Fruit fly (Drosophila melanogaster): Measurements from ENCODE around the gene Wwox.

DNA sequence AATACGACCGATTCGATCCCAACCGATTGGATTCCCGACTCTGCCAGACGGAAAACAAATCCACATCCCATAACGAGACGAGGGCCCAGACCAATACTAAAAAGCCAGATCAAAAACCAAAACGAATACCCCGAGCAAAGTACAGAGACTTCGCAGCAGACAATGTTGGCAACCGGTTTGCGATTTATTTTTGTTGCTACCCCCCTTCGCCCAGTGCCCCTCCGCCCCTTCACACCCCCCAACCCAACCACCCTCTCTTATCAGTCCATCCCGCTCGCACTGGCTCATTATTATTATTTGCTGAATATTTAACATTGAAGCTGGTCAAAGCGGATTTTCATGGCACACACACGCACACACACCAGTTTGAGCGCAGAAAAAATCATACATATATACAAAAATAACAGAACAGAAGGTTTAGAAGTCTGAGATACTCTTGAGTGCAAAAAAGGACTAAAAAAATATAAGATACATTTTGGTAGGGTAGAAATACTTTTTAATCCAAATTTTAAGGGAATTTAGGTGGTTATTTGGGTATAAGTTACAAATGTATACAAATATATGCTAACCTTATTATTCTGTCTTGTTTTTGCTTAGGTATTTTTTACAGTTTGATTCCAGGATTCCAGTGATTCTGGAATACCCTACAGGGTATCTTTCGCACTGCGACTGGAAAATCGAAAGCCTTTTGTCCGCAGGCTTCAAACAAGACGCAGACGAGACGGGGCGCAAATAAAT is 30.4 kb downstream of the Wwox start:
- TF ChIP-seq psq (optimal IDR thresholded peaks at IDR 0.05) = no peak
- peak; percentile 95 for TF ChIP-seq pan (optimal IDR thresholded peaks at IDR 0.05)
- TF ChIP-seq EcR (GFP tag; optimal IDR thresholded peaks at IDR 0.05) = no peak
